Worm (Caenorhabditis elegans) whole organism, L3 larva: ENCODE data around the gene T25E4.1.
"Not testable (repeated sequence)": the region's sequence is repeated elsewhere in the genome, so short reads cannot be mapped to it uniquely, and the experiment has no call there.

Experiments used
- ZK546.5 ChIP-seq: sonication (generic microtip); optimal IDR thresholded peaks from 2 replicates; lab custom pipeline; 2017; ENCODE audit warnings: missing biosample characterization, missing genetic modification characterization
- fkh-10 ChIP-seq: sonication (generic microtip); optimal IDR thresholded peaks from 2 replicates; lab custom pipeline; 2017; ENCODE audit warnings: missing biosample characterization, missing genetic modification reagents, missing genetic modification characterization
- jun-1 ChIP-seq: fragments of 150-350 bp; optimal IDR thresholded peaks from 2 replicates; lab custom pipeline; 2014; ENCODE audit warnings: missing biosample characterization, missing genetic modification reagents, missing genetic modification characterization
- mdl-1 ChIP-seq: fragments of 150-350 bp; optimal IDR thresholded peaks from 2 replicates; lab custom pipeline; 2014; ENCODE audit warnings: missing biosample characterization, missing genetic modification characterization
- nfya-1 ChIP-seq: sonication (generic microtip); optimal IDR thresholded peaks from 2 replicates; lab custom pipeline; 2017; ENCODE audit warnings: missing genetic modification characterization, mild to moderate bottlenecking, missing compliant biosample characterization, antibody characterized with exemption, moderate library complexity; ENCODE audit not compliant: insufficient read depth
- nhr-11 ChIP-seq: fragments of 150-350 bp; optimal IDR thresholded peaks from 2 replicates; lab custom pipeline; 2014; ENCODE audit warnings: missing biosample characterization, missing genetic modification characterization
- nhr-23 ChIP-seq: fragments of 150-350 bp; optimal IDR thresholded peaks from 2 replicates; lab custom pipeline; 2014; ENCODE audit warnings: missing biosample characterization, missing genetic modification reagents, missing genetic modification characterization
- nhr-237 ChIP-seq: fragments of 150-350 bp; optimal IDR thresholded peaks from 2 replicates; lab custom pipeline; 2014; ENCODE audit warnings: missing biosample characterization, missing genetic modification characterization
- nhr-28 ChIP-seq: fragments of 150-350 bp; optimal IDR thresholded peaks from 2 replicates; lab custom pipeline; 2014; ENCODE audit warnings: missing biosample characterization, missing genetic modification characterization
- nhr-76 ChIP-seq: fragments of 150-350 bp; sonication (generic microtip); optimal IDR thresholded peaks from 5 replicates; lab custom pipeline; 2014; ENCODE audit warnings: missing biosample characterization, missing genetic modification characterization
- nhr-77 ChIP-seq: fragments of 150-350 bp; optimal IDR thresholded peaks from 2 replicates; lab custom pipeline; 2014; ENCODE audit warnings: missing biosample characterization, missing genetic modification characterization
- pqm-1 ChIP-seq: fragments of 150-350 bp; optimal IDR thresholded peaks from 2 replicates; lab custom pipeline; 2017; ENCODE audit warnings: missing biosample characterization, missing genetic modification characterization, inconsistent platforms
- unc-62 ChIP-seq: fragments of 150-350 bp; sonication (generic microtip); optimal IDR thresholded peaks from 4 replicates; lab custom pipeline; 2014; ENCODE audit warnings: missing biosample characterization, missing genetic modification reagents, missing genetic modification characterization

DNA sequence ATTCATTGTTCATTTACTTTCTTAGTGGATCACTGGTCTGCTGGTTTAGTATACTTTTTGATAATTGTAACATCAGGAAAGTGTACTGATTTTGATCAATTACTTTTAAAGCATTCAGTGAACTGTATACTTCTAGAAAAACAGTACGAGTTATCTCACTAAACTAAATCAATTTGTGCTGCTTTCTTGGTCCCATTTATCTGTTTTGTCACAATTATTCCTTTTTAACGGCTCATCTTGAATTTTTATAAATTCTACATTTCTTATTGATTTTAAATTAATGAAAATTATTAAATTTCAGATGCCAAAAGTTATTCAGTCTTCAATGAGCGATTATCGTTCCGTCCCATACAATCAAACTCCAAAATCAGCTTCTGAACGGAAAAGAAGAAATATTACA, 43.2 kb upstream of the T25E4.1 start, which contains the start of gene hlh-25:
- TF ChIP-seq unc-62 (GFP tag; lab: Kevin White, UChicago); nhr-23 (tag; lab: Kevin White, UChicago); jun-1; nfya-1 (tag; lab: Kevin White, UChicago); pqm-1 (tag; lab: Kevin White, UChicago); nhr-77 (tag; lab: Kevin White, UChicago); fkh-10 (GFP tag; lab: Kevin White, UChicago); nhr-11; ZK546.5 (tag; lab: Kevin White, UChicago); nhr-237; nhr-76; mdl-1; nhr-28: not testable (repeated sequence)
